Worm (Caenorhabditis elegans) whole organism, L4 larva: ENCODE measurements around the gene math-42.
A peak's percentile ranks its signal among the peaks of the same experiment; 100 is the strongest.

Source experiments
- D1046.2 ChIP-seq: fragments of 200-800 bp; sonication (Bioruptor generic); IDR thresholded peaks from 2 replicates; pipeline ENCODE4 v1.3.6; 2022; ENCODE audit warnings: missing genetic modification characterization, missing compliant biosample characterization
- F10B5.3 ChIP-seq: sonication (generic microtip); optimal IDR thresholded peaks from 2 replicates; lab custom pipeline; 2016; ENCODE audit warnings: mild to moderate bottlenecking, missing genetic modification characterization, missing compliant biosample characterization
- R02D3.7 ChIP-seq: fragments of 150-350 bp; sonication (generic microtip); optimal IDR thresholded peaks from 3 replicates; lab custom pipeline; 2014; ENCODE audit warnings: missing biosample characterization, missing genetic modification characterization
- T20F7.1 ChIP-seq: fragments of 200-800 bp; sonication (Bioruptor generic); optimal IDR thresholded peaks from 2 replicates; lab custom pipeline; 2018; ENCODE audit warnings: mild to moderate bottlenecking, missing genetic modification characterization, missing compliant biosample characterization
- Y48G9A.11 ChIP-seq: fragments of 200-800 bp; sonication (Bioruptor generic); IDR thresholded peaks from 2 replicates; pipeline ENCODE4 v1.3.6; 2022; ENCODE audit warnings: missing genetic modification reagents, missing genetic modification characterization, missing compliant biosample characterization
- aha-1 ChIP-seq: fragments of 150-350 bp; peaks from one replicate; lab custom pipeline; 2014; ENCODE audit warnings: missing biosample characterization, missing genetic modification characterization
- aly-2 ChIP-seq: sonication (generic microtip); optimal IDR thresholded peaks from 2 replicates; lab custom pipeline; 2018; ENCODE audit warnings: missing biosample characterization, missing genetic modification characterization
- ama-1 ChIP-seq: fragments of 150-350 bp; optimal IDR thresholded peaks from 2 replicates; lab custom pipeline; 2014; ENCODE audit warnings: inconsistent platforms, mixed read lengths
- ceh-62 ChIP-seq: sonication (generic microtip); optimal IDR thresholded peaks from 2 replicates; lab custom pipeline; 2017; ENCODE audit warnings: missing biosample characterization, missing genetic modification characterization
- ctbp-1 ChIP-seq: fragments of 200-800 bp; sonication (Bioruptor generic); IDR thresholded peaks from 2 replicates; pipeline ENCODE4 v1.3.6; 2022; ENCODE audit warnings: missing genetic modification reagents, missing genetic modification characterization, missing compliant biosample characterization
- dmd-9 ChIP-seq: fragments of 200-800 bp; sonication (Bioruptor generic); IDR thresholded peaks from 2 replicates; pipeline ENCODE4 v1.3.6; 2022; ENCODE audit warnings: missing genetic modification reagents, missing genetic modification characterization, missing compliant biosample characterization
- dpl-1 ChIP-seq: fragments of 150-350 bp; optimal IDR thresholded peaks from 2 replicates; lab custom pipeline; 2014; ENCODE audit warnings: missing biosample characterization, missing genetic modification reagents, missing genetic modification characterization
- egl-27 ChIP-seq: sonication (generic microtip); optimal IDR thresholded peaks from 3 replicates; lab custom pipeline; 2017; ENCODE audit warnings: missing biosample characterization, missing genetic modification reagents, missing genetic modification characterization
- egl-43 ChIP-seq: fragments of 200-800 bp; sonication (Bioruptor generic); IDR thresholded peaks from 2 replicates; pipeline ENCODE4 v1.3.6; 2022; ENCODE audit warnings: missing genetic modification reagents, missing genetic modification characterization, missing compliant biosample characterization
- fos-1 ChIP-seq: fragments of 150-350 bp; optimal IDR thresholded peaks from 2 replicates; lab custom pipeline; 2014; ENCODE audit warnings: missing biosample characterization, missing genetic modification characterization
- lin-39 ChIP-seq: fragments of 150-350 bp; optimal IDR thresholded peaks from 2 replicates; lab custom pipeline; 2014; ENCODE audit warnings: missing biosample characterization, missing genetic modification reagents, missing genetic modification characterization
- lir-3 ChIP-seq: sonication (generic microtip); optimal IDR thresholded peaks from 2 replicates; lab custom pipeline; 2016; ENCODE audit warnings: mild to moderate bottlenecking, missing genetic modification characterization, missing compliant biosample characterization
- mxl-2 ChIP-seq: fragments of 200-800 bp; sonication (Bioruptor generic); conservative IDR thresholded peaks from 2 replicates; pipeline ENCODE4 v1.3.6; 2022; ENCODE audit warnings: missing genetic modification reagents, missing genetic modification characterization, missing compliant biosample characterization
- nhr-10 ChIP-seq: fragments of 150-350 bp; optimal IDR thresholded peaks from 2 replicates; lab custom pipeline; 2014; ENCODE audit warnings: missing biosample characterization, missing genetic modification characterization
- nhr-28 ChIP-seq: fragments of 150-350 bp; optimal IDR thresholded peaks from 2 replicates; lab custom pipeline; 2014; ENCODE audit warnings: missing biosample characterization, missing genetic modification characterization
- nhr-42 ChIP-seq: fragments of 200-800 bp; sonication (Bioruptor generic); IDR thresholded peaks from 2 replicates; pipeline ENCODE4 v1.3.6; 2022; ENCODE audit warnings: missing genetic modification characterization, missing compliant biosample characterization
- nhr-48 ChIP-seq: sonication (generic microtip); optimal IDR thresholded peaks from 2 replicates; lab custom pipeline; 2016; ENCODE audit warnings: mild to moderate bottlenecking, missing genetic modification characterization, missing compliant biosample characterization
- pqm-1 ChIP-seq: sonication (generic microtip); optimal IDR thresholded peaks from 2 replicates; lab custom pipeline; 2017; ENCODE audit warnings: missing biosample characterization, missing genetic modification characterization
- saeg-2 ChIP-seq: fragments of 200-800 bp; sonication (Bioruptor generic); IDR thresholded peaks from 2 replicates; pipeline ENCODE4 v1.3.6; 2022; ENCODE audit warnings: missing genetic modification reagents, missing genetic modification characterization, missing compliant biosample characterization
- skn-1 ChIP-seq: fragments of 150-350 bp; optimal IDR thresholded peaks from 2 replicates; lab custom pipeline; 2014; ENCODE audit warnings: missing biosample characterization, missing genetic modification characterization
- spr-1 ChIP-seq: sonication (generic microtip); optimal IDR thresholded peaks from 2 replicates; lab custom pipeline; 2016; ENCODE audit warnings: mild to moderate bottlenecking, missing genetic modification characterization, missing compliant biosample characterization
- spr-3 ChIP-seq: fragments of 200-800 bp; sonication (Bioruptor generic); optimal IDR thresholded peaks from 2 replicates; lab custom pipeline; 2018; ENCODE audit warnings: mild to moderate bottlenecking, missing genetic modification characterization, missing compliant biosample characterization
- tag-97 ChIP-seq: fragments of 200-800 bp; sonication (Bioruptor generic); IDR thresholded peaks from 2 replicates; pipeline ENCODE4 v1.3.6; 2022; ENCODE audit warnings: missing genetic modification characterization, missing compliant biosample characterization
- unc-39 ChIP-seq: sonication (generic microtip); optimal IDR thresholded peaks from 2 replicates; lab custom pipeline; 2017; ENCODE audit warnings: missing biosample characterization, missing genetic modification characterization
- unc-62 ChIP-seq, 3 experiments: fragments of 150-350 bp in 1 of 3; sonication (generic microtip); optimal IDR thresholded peaks in 2 of 3; peaks in 1 of 3; 1 replicate in 1 of 3; 2 replicates in 2 of 3; lab custom pipeline; 2014 to 2017; ENCODE audit warnings: missing biosample characterization in 3 of 3, missing genetic modification characterization in 3 of 3, missing genetic modification reagents in 3 of 3, missing genotype in 1 of 3
- vab-7 ChIP-seq: fragments of 200-800 bp; sonication (Bioruptor generic); IDR thresholded peaks from 2 replicates; pipeline ENCODE4 v1.3.6; 2022; ENCODE audit warnings: missing genetic modification reagents, missing genetic modification characterization, missing compliant biosample characterization
- zfp-2 ChIP-seq: sonication (generic microtip); optimal IDR thresholded peaks from 2 replicates; lab custom pipeline; 2016; ENCODE audit warnings: mild to moderate bottlenecking, missing genetic modification characterization, missing compliant biosample characterization
- zfp-3 ChIP-seq: fragments of 200-800 bp; sonication (Bioruptor generic); conservative IDR thresholded peaks from 2 replicates; pipeline ENCODE4 v1.3.6; 2022; ENCODE audit warnings: missing genetic modification reagents, missing genetic modification characterization, missing compliant biosample characterization
- zip-11 ChIP-seq: fragments of 200-800 bp; sonication (Bioruptor generic); IDR thresholded peaks from 2 replicates; pipeline ENCODE4 v1.3.6; 2022; ENCODE audit warnings: missing genetic modification characterization, missing compliant biosample characterization
- ztf-7 ChIP-seq: fragments of 150-350 bp; optimal IDR thresholded peaks from 2 replicates; lab custom pipeline; 2014; ENCODE audit warnings: missing biosample characterization, missing genetic modification characterization

math-42 gene

ce11 chrII:2138901-2139300 is 39.2 kb downstream of the math-42 start:
- TF ChIP-seq tag-97 (GFP tag; lab: Robert Waterston, UW) (no peak), dpl-1 (GFP tag; lab: Kevin White, UChicago) (no peak), fos-1 (no peak), egl-43 (GFP tag; lab: Robert Waterston, UW) (no peak), aly-2 (tag; lab: Kevin White, UChicago) (no peak), mxl-2 (GFP tag; lab: Robert Waterston, UW) (no peak), saeg-2 (GFP tag; lab: Robert Waterston, UW) (no peak), unc-39 (no peak), ceh-62 (tag; lab: Kevin White, UChicago) (no peak), spr-1 (tag; lab: Kevin White, UChicago) (no peak), zfp-2 (tag; lab: Kevin White, UChicago) (no peak), zfp-3 (GFP tag; lab: Robert Waterston, UW) (no peak), ctbp-1 (GFP tag; lab: Robert Waterston, UW) (no peak), lin-39 (tag; lab: Kevin White, UChicago) (no peak), dmd-9 (GFP tag; lab: Robert Waterston, UW) (no peak), spr-3 (no peak), skn-1 (tag; lab: Kevin White, UChicago) (no peak), lir-3 (tag; lab: Kevin White, UChicago) (no peak), nhr-10 (tag; lab: Kevin White, UChicago) (no peak), zip-11 (no peak)

- TF ChIP-seq nhr-48 (tag; lab: Kevin White, UChicago) (no peak), unc-62 (GFP tag; optimal IDR thresholded peaks at IDR 0.05 in 1 of 2; lab: Kevin White, UChicago) (peak in 1 of 2 experiments; percentile 50), unc-62 (tag; optimal IDR thresholded peaks at IDR 0.05; lab: Kevin White, UChicago) (no peak)
Measured at ce11 chrII:2140817-2141216, 41.1 kb downstream of the math-42 start, which contains the start of gene C40A11.3. Gene C40A11.3 (plus strand): TSS chrII:2141117.

- no peak for TF ChIP-seq egl-27 (tag; lab: Kevin White, UChicago)
Measured at ce11 chrII:2145566-2145965, 45.8 kb downstream of the math-42 start, which contains the start of gene C40A11.6. Gene C40A11.6 (minus strand): TSS chrII:2145666.

- no peak for TF ChIP-seq ztf-7 (tag; lab: Kevin White, UChicago)
- TF ChIP-seq R02D3.7 (tag; lab: Kevin White, UChicago), result no peak
- TF ChIP-seq D1046.2, result no peak
- TF ChIP-seq Y48G9A.11, result no peak
- peak in 1 of 2 experiments; percentile 52 for TF ChIP-seq unc-62 (GFP tag; optimal IDR thresholded peaks at IDR 0.05 in 1 of 2; lab: Kevin White, UChicago)
- TF ChIP-seq unc-62 (tag; optimal IDR thresholded peaks at IDR 0.05; lab: Kevin White, UChicago), result no peak
Measured at ce11 chrII:2146900-2147375, 47.2 kb downstream of the math-42 start, which contains the start of gene C40A11.2. Gene C40A11.2 (plus strand): TSS chrII:2146950.

- TF ChIP-seq F10B5.3 (tag; lab: Kevin White, UChicago), result no peak
- TF ChIP-seq aha-1 (tag; lab: Kevin White, UChicago), result peak; percentile 42
- TF ChIP-seq T20F7.1, result no peak
Measured at ce11 chrII:2150485-2150985, 50.8 kb downstream of the math-42 start, which contains the start of the genes C40A11.7 and C40A11.8. Gene C40A11.7 (minus strand): TSS chrII:2150585. Gene C40A11.8 (minus strand): TSS chrII:2150935.

ce11 chrII:2152455-2152854 is 52.7 kb downstream of the math-42 start:
- no peak for TF ChIP-seq nhr-42 (GFP tag; lab: Robert Waterston, UW)
- no peak for TF ChIP-seq ama-1
- TF ChIP-seq vab-7, result no peak
- TF ChIP-seq nhr-28 (tag; lab: Kevin White, UChicago), result peak; percentile 14
- peak; percentile 51 for TF ChIP-seq pqm-1 (tag; lab: Kevin White, UChicago)
